Worm (Caenorhabditis elegans) whole organism, L1 larva: ENCODE data around the gene Y37E11AL.3.

ENCODE experiments used
- Y116A8C.19 ChIP-seq: sonication (generic microtip); optimal IDR thresholded peaks from 2 replicates; lab custom pipeline; 2016; ENCODE audit warnings: missing compliant biosample characterization, missing genetic modification characterization, borderline replicate concordance
- dsc-1 ChIP-seq: sonication (generic microtip); optimal IDR thresholded peaks from 2 replicates; lab custom pipeline; 2016; ENCODE audit warnings: mild to moderate bottlenecking, missing genetic modification characterization, missing compliant biosample characterization
- mep-1 ChIP-seq: fragments of 150-350 bp; optimal IDR thresholded peaks from 2 replicates; lab custom pipeline; 2014; ENCODE audit warnings: missing biosample characterization, missing genetic modification characterization
- nhr-76 ChIP-seq: sonication (generic microtip); optimal IDR thresholded peaks from 2 replicates; lab custom pipeline; 2017; ENCODE audit warnings: missing biosample characterization, missing genetic modification characterization
- unc-130 ChIP-seq: fragments of 150-350 bp; optimal IDR thresholded peaks from 2 replicates; lab custom pipeline; 2017; ENCODE audit warnings: missing biosample characterization, missing genetic modification characterization, inconsistent platforms
- ztf-11 ChIP-seq, 2 experiments: sonication (generic microtip); optimal IDR thresholded peaks; 2 replicates each; lab custom pipeline; 2016 to 2017; ENCODE audit warnings: missing genetic modification characterization in 2 of 2, missing biosample characterization in 1 of 2, missing compliant biosample characterization in 1 of 2

ce11 chrIV:3681763-3682162 is 13.0 kb upstream of the Y37E11AL.3 start:
- TF ChIP-seq Y116A8C.19 (tag; lab: Kevin White, UChicago) (no peak), nhr-76 (tag; lab: Kevin White, UChicago) (no peak), dsc-1 (tag; lab: Kevin White, UChicago) (no peak), ztf-11 (tag; optimal IDR thresholded peaks at IDR 0.05; lab: Kevin White, UChicago) (no peak), unc-130 (tag; lab: Kevin White, UChicago) (no peak), mep-1 (no peak)
